Worm (Caenorhabditis elegans) whole organism, late embryonic: ENCODE data around the gene Y77E11A.23.

Experiments used
- C38D4.7 ChIP-seq: fragments of 200-800 bp; sonication (Bioruptor generic); optimal IDR thresholded peaks from 2 replicates; lab custom pipeline; 2018; ENCODE audit warnings: mild to moderate bottlenecking, missing genetic modification characterization, moderate library complexity, missing compliant biosample characterization
- F13H6.1 ChIP-seq: sonication (generic microtip); optimal IDR thresholded peaks from 2 replicates; lab custom pipeline; 2016; ENCODE audit warnings: missing genetic modification characterization, missing compliant biosample characterization
- K02D7.2 ChIP-seq: sonication (generic microtip); optimal IDR thresholded peaks from 2 replicates; lab custom pipeline; 2017; ENCODE audit warnings: mild to moderate bottlenecking, missing genetic modification characterization, missing compliant biosample characterization
- ama-1 ChIP-seq: fragments of 150-350 bp; optimal IDR thresholded peaks from 2 replicates; lab custom pipeline; 2014
- ceh-14 ChIP-seq: sonication (generic microtip); optimal IDR thresholded peaks from 2 replicates; lab custom pipeline; 2016; ENCODE audit warnings: missing genotype, missing genetic modification characterization, missing compliant biosample characterization
- ceh-34 ChIP-seq: sonication (generic microtip); optimal IDR thresholded peaks from 2 replicates; lab custom pipeline; 2016; ENCODE audit warnings: mild to moderate bottlenecking, missing genetic modification characterization, missing compliant biosample characterization
- ceh-48 ChIP-seq: sonication (generic microtip); optimal IDR thresholded peaks from 2 replicates; lab custom pipeline; 2016; ENCODE audit warnings: missing genetic modification characterization, inconsistent platforms, missing compliant biosample characterization
- ceh-6 ChIP-seq: fragments of 200-800 bp; sonication (Bioruptor generic); optimal IDR thresholded peaks from 2 replicates; lab custom pipeline; 2018; ENCODE audit warnings: mild to moderate bottlenecking, missing genetic modification characterization, missing compliant biosample characterization
- che-1 ChIP-seq: sonication (generic microtip); optimal IDR thresholded peaks from 2 replicates; lab custom pipeline; 2016; ENCODE audit warnings: mild to moderate bottlenecking, missing genetic modification characterization, missing compliant biosample characterization
- dmd-4 ChIP-seq: sonication (generic microtip); optimal IDR thresholded peaks from 2 replicates; lab custom pipeline; 2016; ENCODE audit warnings: borderline replicate concordance, missing genetic modification characterization, missing compliant biosample characterization
- elt-2 ChIP-seq: sonication (generic microtip); optimal IDR thresholded peaks from 2 replicates; lab custom pipeline; 2016; ENCODE audit warnings: missing genetic modification reagents, missing genetic modification characterization, missing compliant biosample characterization
- fax-1 ChIP-seq: sonication (generic microtip); optimal IDR thresholded peaks from 2 replicates; lab custom pipeline; 2016; ENCODE audit warnings: missing genotype, missing genetic modification characterization, missing compliant biosample characterization
- hlh-13 ChIP-seq: fragments of 200-800 bp; sonication (Bioruptor generic); optimal IDR thresholded peaks from 2 replicates; lab custom pipeline; 2018; ENCODE audit warnings: mild to moderate bottlenecking, missing genetic modification characterization, missing compliant biosample characterization
- hlh-6 ChIP-seq: sonication (generic microtip); optimal IDR thresholded peaks from 2 replicates; lab custom pipeline; 2016; ENCODE audit warnings: missing genotype, missing genetic modification characterization, missing compliant biosample characterization
- mec-3 ChIP-seq: sonication (generic microtip); optimal IDR thresholded peaks from 2 replicates; lab custom pipeline; 2016; ENCODE audit warnings: borderline replicate concordance, missing genetic modification characterization, missing compliant biosample characterization
- nfya-1 ChIP-seq: sonication (generic microtip); optimal IDR thresholded peaks from 2 replicates; lab custom pipeline; 2017; ENCODE audit warnings: missing genetic modification characterization, mild to moderate bottlenecking, missing compliant biosample characterization, antibody characterized with exemption, moderate library complexity
- nhr-232 ChIP-seq: sonication (generic microtip); optimal IDR thresholded peaks from 2 replicates; lab custom pipeline; 2016; ENCODE audit warnings: missing genetic modification characterization, missing compliant biosample characterization
- npax-4 ChIP-seq: sonication (generic microtip); optimal IDR thresholded peaks from 2 replicates; lab custom pipeline; 2016; ENCODE audit warnings: missing genetic modification characterization, missing compliant biosample characterization
- odd-2 ChIP-seq: sonication (generic microtip); optimal IDR thresholded peaks from 2 replicates; lab custom pipeline; 2017; ENCODE audit warnings: antibody characterized with exemption, mild to moderate bottlenecking, missing genetic modification characterization, missing compliant biosample characterization
- pat-9 ChIP-seq: fragments of 200-800 bp; sonication (Bioruptor generic); optimal IDR thresholded peaks from 2 replicates; lab custom pipeline; 2018; ENCODE audit warnings: mild to moderate bottlenecking, missing genetic modification characterization, moderate library complexity, missing compliant biosample characterization
- pax-1 ChIP-seq: fragments of 150-350 bp; optimal IDR thresholded peaks from 2 replicates; lab custom pipeline; 2014; ENCODE audit warnings: missing biosample characterization, missing genetic modification characterization
- pha-4 ChIP-seq: fragments of 150-350 bp; optimal IDR thresholded peaks from 2 replicates; lab custom pipeline; 2018; ENCODE audit warnings: missing biosample characterization, missing genetic modification reagents, missing genetic modification characterization
- pqm-1 ChIP-seq: sonication (generic microtip); optimal IDR thresholded peaks from 2 replicates; lab custom pipeline; 2016; ENCODE audit warnings: missing genetic modification characterization, missing compliant biosample characterization
- ref-2 ChIP-seq: sonication (generic microtip); optimal IDR thresholded peaks from 2 replicates; lab custom pipeline; 2016; ENCODE audit warnings: missing genetic modification characterization, missing compliant biosample characterization
- sox-2 ChIP-seq: fragments of 200-800 bp; sonication (Bioruptor generic); IDR thresholded peaks from 2 replicates; pipeline ENCODE4 v1.3.6; 2022; ENCODE audit warnings: missing genetic modification reagents, missing genetic modification characterization, missing compliant biosample characterization
- tbx-2 ChIP-seq: sonication (generic microtip); optimal IDR thresholded peaks from 2 replicates; lab custom pipeline; 2016; ENCODE audit warnings: missing genetic modification characterization, missing compliant biosample characterization
- ttx-3 ChIP-seq: sonication (generic microtip); optimal IDR thresholded peaks from 2 replicates; lab custom pipeline; 2016; ENCODE audit warnings: missing genetic modification reagents, missing genetic modification characterization, missing compliant biosample characterization
- unc-3 ChIP-seq, 2 experiments: fragments of 200-800 bp in 1 of 2; sonication (Bioruptor generic) in 1 of 2; sonication (generic microtip) in 1 of 2; conservative IDR thresholded peaks in 1 of 2; optimal IDR thresholded peaks in 1 of 2; 2 replicates each; pipeline versions ENCODE4 v1.3.6 to Lab custom; 2016 to 2022; ENCODE audit warnings: missing compliant biosample characterization in 2 of 2, missing genetic modification characterization in 2 of 2, missing genetic modification reagents in 1 of 2
- unc-42 ChIP-seq: sonication (generic microtip); optimal IDR thresholded peaks from 2 replicates; lab custom pipeline; 2016; ENCODE audit warnings: missing genotype, missing genetic modification characterization, missing compliant biosample characterization
- unc-55 ChIP-seq: sonication (generic microtip); optimal IDR thresholded peaks from 2 replicates; lab custom pipeline; 2017; ENCODE audit warnings: missing biosample characterization, missing genetic modification reagents, missing genetic modification characterization
- ztf-16 ChIP-seq: sonication (generic microtip); optimal IDR thresholded peaks from 2 replicates; lab custom pipeline; 2017; ENCODE audit warnings: missing genetic modification characterization, missing compliant biosample characterization

The Y77E11A.23 gene

ce11 chrIV:1452480-1452879 lies 22.3 kb upstream of the Y77E11A.23 start (continued):
- TF ChIP-seq K02D7.2 = no peak
- TF ChIP-seq ceh-48 (tag; lab: Kevin White, UChicago) = no peak

- TF ChIP-seq ref-2 (tag; lab: Kevin White, UChicago) (no peak), mec-3 (no peak), pha-4 (tag; lab: Kevin White, UChicago) (no peak), unc-3 (GFP tag; conservative IDR thresholded peaks at IDR 0.05; lab: Robert Waterston, UW) (no peak), unc-3 (tag; optimal IDR thresholded peaks at IDR 0.05; lab: Kevin White, UChicago) (no peak), C38D4.7 (no peak), dmd-4 (no peak), ttx-3 (tag; lab: Kevin White, UChicago) (no peak)
These were observed 15.8 kb upstream of the Y77E11A.23 start, which contains the start of gene clp-7 for ce11 chrIV:1445920-1446319. Gene clp-7 (minus strand): TSS chrIV:1445966.

- TF ChIP-seq hlh-13 (GFP tag; lab: Kevin White, UChicago) (no peak), sox-2 (GFP tag; lab: Robert Waterston, UW) (no peak), elt-2 (tag; lab: Kevin White, UChicago) (no peak), ama-1 (lab: Kevin White, UChicago) (no peak), odd-2 (tag; lab: Kevin White, UChicago) (no peak), nhr-232 (tag; lab: Kevin White, UChicago) (no peak), nfya-1 (tag; lab: Kevin White, UChicago) (no peak), ceh-6 (GFP tag; lab: Kevin White, UChicago) (no peak), pat-9 (no peak), unc-42 (no peak), pax-1 (tag; lab: Kevin White, UChicago) (no peak), dmd-4 (no peak), ceh-34 (tag; lab: Kevin White, UChicago) (no peak), F13H6.1 (tag; lab: Kevin White, UChicago) (no peak), pqm-1 (tag; lab: Kevin White, UChicago) (no peak), che-1 (tag; lab: Kevin White, UChicago) (no peak)
These were observed 14.0 kb upstream of the Y77E11A.23 start for ce11 chrIV:1443997-1444678.

- peak; percentile 81 for TF ChIP-seq ceh-48 (tag; lab: Kevin White, UChicago)
- TF ChIP-seq mec-3 = no peak
These were observed 13.3 kb upstream of the Y77E11A.23 start for ce11 chrIV:1443514-1443913.

ce11 chrIV:1437625-1438024 lies 7.5 kb upstream of the Y77E11A.23 start:
- TF ChIP-seq ceh-48 (tag; lab: Kevin White, UChicago) = peak; percentile 39
- TF ChIP-seq unc-55 (GFP tag; lab: Kevin White, UChicago) = no peak
- TF ChIP-seq, all 69 proteins: peak for 1

- TF ChIP-seq pqm-1 (tag; lab: Kevin White, UChicago) (no peak), tbx-2 (tag; lab: Kevin White, UChicago) (no peak), ztf-16 (tag; lab: Kevin White, UChicago) (no peak), elt-2 (tag; lab: Kevin White, UChicago) (no peak), nfya-1 (tag; lab: Kevin White, UChicago) (no peak), ceh-48 (tag; lab: Kevin White, UChicago) (peak; percentile 90)
These were observed 5.0 kb upstream of the Y77E11A.23 start for ce11 chrIV:1435159-1435558.

- TF ChIP-seq F13H6.1 (tag; lab: Kevin White, UChicago) (no peak), hlh-6 (tag; lab: Kevin White, UChicago) (no peak), npax-4 (no peak), ceh-14 (tag; lab: Kevin White, UChicago) (no peak), pha-4 (tag; lab: Kevin White, UChicago) (no peak), K02D7.2 (no peak), fax-1 (tag; lab: Kevin White, UChicago) (no peak)
These were observed 4.5 kb upstream of the Y77E11A.23 start, which contains the start of gene clp-6 for ce11 chrIV:1434554-1435089. Gene clp-6 (minus strand): TSS chrIV:1435039.
